Worm (Caenorhabditis elegans) whole organism, L1 larva: ENCODE results near the gene F57B9.8.
A peak's percentile ranks its signal among the peaks of the same experiment; 100 is the strongest.

Experiments
- aha-1 ChIP-seq: fragments of 150-350 bp; optimal IDR thresholded peaks from 2 replicates; lab custom pipeline; 2014; ENCODE audit warnings: missing biosample characterization, missing genetic modification characterization
- egl-27 ChIP-seq, 2 experiments: fragments of 150-350 bp in 1 of 2; sonication (generic microtip); optimal IDR thresholded peaks; 3 replicates each; lab custom pipeline; 2017 to 2018; ENCODE audit warnings: missing biosample characterization in 2 of 2, missing genetic modification characterization in 2 of 2, missing genetic modification reagents in 2 of 2
- elt-2 ChIP-seq: sonication (generic microtip); optimal IDR thresholded peaks from 2 replicates; lab custom pipeline; 2016; ENCODE audit warnings: missing genetic modification characterization, mild to moderate bottlenecking, inconsistent platforms, missing compliant biosample characterization, missing genetic modification reagents
- lsy-2 ChIP-seq, 2 experiments: fragments of 150-350 bp; optimal IDR thresholded peaks; 2 replicates each; lab custom pipeline; 2014; ENCODE audit warnings: missing biosample characterization in 2 of 2, missing genetic modification characterization in 2 of 2
- mdl-1 ChIP-seq, 2 experiments: fragments of 150-350 bp; optimal IDR thresholded peaks; 2 replicates each; lab custom pipeline; 2014 to 2017; ENCODE audit warnings: missing biosample characterization in 2 of 2, missing genetic modification characterization in 2 of 2, inconsistent platforms in 1 of 2
- nhr-19 ChIP-seq: fragments of 200-800 bp; sonication (Bioruptor generic); conservative IDR thresholded peaks from 2 replicates; pipeline ENCODE4 v1.3.6; 2022; ENCODE audit warnings: missing genetic modification characterization, missing compliant biosample characterization
- swsn-7 ChIP-seq: sonication (generic microtip); optimal IDR thresholded peaks from 2 replicates; lab custom pipeline; 2016; ENCODE audit warnings: missing genetic modification characterization, missing compliant biosample characterization
- unc-62 ChIP-seq: fragments of 150-350 bp; optimal IDR thresholded peaks from 2 replicates; lab custom pipeline; 2014; ENCODE audit warnings: missing biosample characterization, missing genetic modification reagents, missing genetic modification characterization
- ztf-11 ChIP-seq, 2 experiments: sonication (generic microtip); optimal IDR thresholded peaks; 2 replicates each; lab custom pipeline; 2016 to 2017; ENCODE audit warnings: missing genetic modification characterization in 2 of 2, missing biosample characterization in 1 of 2, missing compliant biosample characterization in 1 of 2
- ztf-4 ChIP-seq: fragments of 150-350 bp; optimal IDR thresholded peaks from 2 replicates; lab custom pipeline; 2014; ENCODE audit warnings: missing biosample characterization, missing genetic modification characterization

DNA sequence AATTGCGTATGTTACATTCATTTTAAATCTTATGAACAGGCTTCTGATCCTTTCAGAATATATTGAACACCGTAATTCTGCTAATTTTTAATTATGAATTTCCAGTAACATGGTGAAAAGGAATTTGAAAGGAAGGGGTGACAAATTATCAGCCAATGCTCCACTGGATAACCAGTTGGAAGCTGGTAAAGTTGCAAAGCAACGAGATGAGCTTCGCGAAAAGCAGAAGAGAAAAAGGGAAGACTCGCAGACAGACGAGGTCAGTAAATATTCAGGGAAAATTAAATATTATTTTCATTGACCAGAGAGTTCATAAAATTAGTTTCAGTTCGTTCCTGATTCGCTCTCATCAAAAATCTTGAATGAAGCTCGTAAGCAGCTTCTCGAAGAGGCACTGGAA, 3.2 kb downstream of the F57B9.8 start, which contains the start of gene byn-1:
- no peak for TF ChIP-seq mdl-1 (tag; optimal IDR thresholded peaks at IDR 0.05; lab: Kevin White, UChicago)
- TF ChIP-seq ztf-4 (tag; lab: Kevin White, UChicago): no peak
- no peak for TF ChIP-seq elt-2 (tag; lab: Kevin White, UChicago)
- no peak for TF ChIP-seq ztf-11 (tag; optimal IDR thresholded peaks at IDR 0.05; lab: Kevin White, UChicago)
- no peak for TF ChIP-seq egl-27 (tag; optimal IDR thresholded peaks at IDR 0.05; lab: Kevin White, UChicago)
- TF ChIP-seq nhr-19 (GFP tag; lab: Robert Waterston, UW): no peak
- no peak for TF ChIP-seq unc-62 (GFP tag; lab: Kevin White, UChicago)
- TF ChIP-seq aha-1 (tag; lab: Kevin White, UChicago): no peak
- no peak for TF ChIP-seq swsn-7 (tag; lab: Kevin White, UChicago)
- peak in 1 of 2 experiments; percentile 18 for TF ChIP-seq lsy-2 (tag; optimal IDR thresholded peaks at IDR 0.05; lab: Kevin White, UChicago)
